Fruit fly (Drosophila melanogaster): ENCODE data around the gene CG34353.

Gene CG34353

DNA sequence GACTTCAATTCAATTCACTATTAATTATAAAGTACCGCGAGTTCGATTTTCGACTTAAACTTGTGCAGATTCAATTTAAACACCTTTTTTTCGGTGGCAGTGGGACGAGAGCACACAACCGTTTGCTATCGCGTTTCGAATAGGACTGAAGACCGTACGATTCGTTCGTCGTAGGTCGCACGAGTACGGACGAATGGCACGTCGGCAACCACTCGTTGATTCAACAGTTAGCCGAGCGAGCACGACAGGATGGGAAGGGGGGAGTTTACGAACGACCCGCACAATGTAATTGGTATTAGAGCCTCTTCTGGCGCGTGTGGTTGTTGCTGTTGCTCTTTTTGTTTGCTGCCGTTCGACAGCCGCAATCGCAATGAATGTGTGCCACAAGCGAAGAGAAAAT, at the start of gene CG34353:
CG34353 (minus strand) TSS at position 149 of the 400 bp plus-strand sequence.
- TF ChIP-seq tj (GFP tag; optimal IDR thresholded peaks at IDR 0.05) (no peak), kay (GFP tag; ENCODE audit: borderline replicate concordance) (no peak), CG12768 (GFP tag; optimal IDR thresholded peaks at IDR 0.05) (no peak), Crg-1 (GFP tag; optimal IDR thresholded peaks at IDR 0.05) (no peak), CG11617 (GFP tag; optimal IDR thresholded peaks at IDR 0.05) (no peak), cnc (optimal IDR thresholded peaks at IDR 0.05) (no peak), Clk (GFP tag; optimal IDR thresholded peaks at IDR 0.05) (no peak), cic (GFP tag; optimal IDR thresholded peaks at IDR 0.05) (no peak), CG14711 (tag; optimal IDR thresholded peaks at IDR 0.05) (no peak), ovo (GFP tag; optimal IDR thresholded peaks at IDR 0.05) (no peak), CG1620 (GFP tag; optimal IDR thresholded peaks at IDR 0.05) (no peak), Hr96 (GFP tag; optimal IDR thresholded peaks at IDR 0.05) (no peak), CG5204 (GFP tag; optimal IDR thresholded peaks at IDR 0.05) (no peak), CG7045 (GFP tag; optimal IDR thresholded peaks at IDR 0.05) (no peak), CG7101 (tag; optimal IDR thresholded peaks at IDR 0.05) (no peak), CG33017 (tag; optimal IDR thresholded peaks at IDR 0.05) (no peak), bab1 (GFP tag; optimal IDR thresholded peaks at IDR 0.05) (no peak), pad (GFP tag; optimal IDR thresholded peaks at IDR 0.05) (no peak), Mnt (GFP tag; optimal IDR thresholded peaks at IDR 0.05) (no peak), toe (GFP tag; optimal IDR thresholded peaks at IDR 0.05) (no peak)

DNA sequence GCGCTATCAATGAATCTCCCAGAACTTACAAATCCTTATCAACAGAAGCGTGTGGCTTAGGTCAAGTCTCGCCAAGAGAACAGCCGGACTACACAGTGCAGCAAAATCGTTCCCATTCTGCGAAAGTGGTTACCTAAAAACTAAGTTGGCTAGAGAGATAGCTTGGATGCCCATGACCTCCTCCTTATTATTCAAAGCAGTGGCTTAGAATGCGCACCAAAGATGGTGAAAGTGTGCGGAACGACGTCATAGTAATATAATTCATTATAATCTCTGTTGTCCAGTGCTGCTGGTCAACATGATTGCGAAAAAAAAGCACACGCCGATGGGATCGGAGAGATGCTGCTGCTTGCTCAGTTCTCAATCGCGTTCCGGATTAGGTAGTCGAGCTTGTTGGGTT, 48.9 kb upstream of the CG34353 start, which contains the start of gene Nep7:
Nep7 (plus strand) TSS at position 385 of the 400 bp plus-strand sequence.
- TF ChIP-seq CG7101 (tag; optimal IDR thresholded peaks at IDR 0.05) (peak; percentile 26), Mnt (GFP tag; optimal IDR thresholded peaks at IDR 0.05) (no peak), pad (GFP tag; optimal IDR thresholded peaks at IDR 0.05) (no peak), cic (GFP tag; optimal IDR thresholded peaks at IDR 0.05) (peak; percentile 97), toe (GFP tag; optimal IDR thresholded peaks at IDR 0.05) (no peak), CG11617 (GFP tag; optimal IDR thresholded peaks at IDR 0.05) (no peak), CG12768 (GFP tag; optimal IDR thresholded peaks at IDR 0.05) (peak; percentile 16), Clk (GFP tag; optimal IDR thresholded peaks at IDR 0.05) (no peak), CG33017 (tag; optimal IDR thresholded peaks at IDR 0.05) (peak; percentile 30)

DNA sequence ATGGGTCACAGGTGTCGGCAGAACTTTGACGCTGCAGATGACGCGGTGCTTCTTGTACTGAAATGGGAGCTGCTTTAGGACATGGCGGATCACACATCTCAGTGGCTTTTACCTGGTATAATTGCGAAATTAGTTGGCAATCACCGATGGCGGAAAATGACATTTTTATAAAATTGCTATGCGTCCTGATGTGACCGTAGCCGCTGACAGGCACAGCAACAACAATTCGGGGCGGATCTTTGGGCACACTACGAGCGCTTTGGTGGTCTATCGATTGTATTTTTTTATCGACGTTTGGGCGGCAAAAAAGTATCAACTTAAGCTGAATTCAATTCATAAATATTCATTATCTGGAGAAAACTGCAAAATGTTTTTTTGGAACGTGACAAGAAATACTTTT, 48.2 kb upstream of the CG34353 start, which contains the start of gene CG4951:
CG4951 (minus strand) TSS at position 223 of the 400 bp plus-strand sequence.
- TF ChIP-seq bab1 (GFP tag; optimal IDR thresholded peaks at IDR 0.05) (peak; percentile 31), Hr96 (GFP tag; optimal IDR thresholded peaks at IDR 0.05) (no peak)

DNA sequence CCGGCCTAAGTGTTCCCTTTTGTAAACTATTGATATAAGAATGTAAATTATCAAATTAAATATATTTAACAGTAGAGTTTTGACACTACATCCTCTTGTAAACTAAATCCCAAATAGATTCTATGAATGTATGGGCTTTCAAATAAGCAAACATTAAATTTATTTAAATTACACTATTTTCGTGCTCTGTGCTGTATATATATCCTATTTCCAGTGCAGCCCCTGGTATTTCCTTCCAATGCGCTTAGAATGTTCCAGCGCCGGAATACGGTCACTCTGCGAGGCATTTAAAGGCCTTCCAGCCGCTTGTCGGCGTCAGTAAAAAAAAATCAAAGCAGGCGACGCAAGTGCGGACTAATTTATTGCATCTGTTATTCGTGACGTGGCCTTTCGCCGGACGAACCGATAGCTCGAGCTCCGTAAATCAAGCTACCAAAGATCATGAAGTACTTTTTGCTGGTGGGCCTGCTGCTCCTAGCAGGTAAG, 42.8 kb upstream of the CG34353 start, which contains the start of gene Gp93:
Gp93 (plus strand) TSS at position 291 of the 486 bp plus-strand sequence.
- peak; percentile 71 for TF ChIP-seq Mnt (GFP tag; optimal IDR thresholded peaks at IDR 0.05)
- TF ChIP-seq CG1620 (GFP tag; optimal IDR thresholded peaks at IDR 0.05) = peak; percentile 38
- no peak for TF ChIP-seq kay (GFP tag; ENCODE audit: borderline replicate concordance)
- peak; percentile 70 for TF ChIP-seq bab1 (GFP tag; optimal IDR thresholded peaks at IDR 0.05)
- peak; percentile 51 for TF ChIP-seq CG12768 (GFP tag; optimal IDR thresholded peaks at IDR 0.05)
- TF ChIP-seq ovo (GFP tag; optimal IDR thresholded peaks at IDR 0.05) = peak; percentile 2
- no peak for TF ChIP-seq CG5204 (GFP tag; optimal IDR thresholded peaks at IDR 0.05)
- peak; percentile 14 for TF ChIP-seq Clk (GFP tag; optimal IDR thresholded peaks at IDR 0.05)
- TF ChIP-seq cnc (optimal IDR thresholded peaks at IDR 0.05) = no peak
- peak; percentile 68 for TF ChIP-seq Crg-1 (GFP tag; optimal IDR thresholded peaks at IDR 0.05)
- TF ChIP-seq CG33017 (tag; optimal IDR thresholded peaks at IDR 0.05) = peak; percentile 48
- no peak for TF ChIP-seq Hr96 (GFP tag; optimal IDR thresholded peaks at IDR 0.05)
- TF ChIP-seq pad (GFP tag; optimal IDR thresholded peaks at IDR 0.05) = no peak
- TF ChIP-seq tj (GFP tag; optimal IDR thresholded peaks at IDR 0.05) = peak; percentile 17
- no peak for TF ChIP-seq toe (GFP tag; optimal IDR thresholded peaks at IDR 0.05)
- peak; percentile 40 for TF ChIP-seq CG14711 (tag; optimal IDR thresholded peaks at IDR 0.05)
- TF ChIP-seq CG11617 (GFP tag; optimal IDR thresholded peaks at IDR 0.05) = peak; percentile 46
- peak; percentile 58 for TF ChIP-seq CG7101 (tag; optimal IDR thresholded peaks at IDR 0.05)
- TF ChIP-seq cic (GFP tag; optimal IDR thresholded peaks at IDR 0.05) = peak; percentile 45
- peak; percentile 42 for TF ChIP-seq CG7045 (GFP tag; optimal IDR thresholded peaks at IDR 0.05)

DNA sequence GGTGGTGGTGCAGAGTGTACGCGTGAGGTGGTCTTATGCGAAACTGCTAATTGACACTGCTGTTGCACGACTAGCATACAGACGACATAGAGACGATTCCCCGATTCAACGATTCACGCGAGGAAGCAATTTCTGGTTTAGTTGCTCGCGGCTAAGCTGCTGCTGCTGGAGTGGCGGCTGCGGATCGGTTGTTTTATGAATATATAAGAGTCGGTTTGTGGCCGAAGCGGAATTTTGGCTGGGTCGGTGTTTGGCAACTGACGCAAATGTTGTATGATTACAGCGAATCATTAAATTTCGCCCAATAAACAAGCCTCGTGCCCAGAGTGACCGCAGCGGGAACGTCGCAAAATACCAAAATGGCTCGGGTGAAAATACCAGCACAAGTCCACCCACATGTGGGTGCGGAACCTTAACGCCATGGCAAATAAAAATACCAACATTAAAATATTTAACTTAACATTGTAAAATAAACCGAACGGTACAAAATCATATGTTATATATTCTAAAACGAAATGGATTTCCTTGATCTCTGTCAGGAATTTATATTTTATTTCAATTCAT, 42.1 kb upstream of the CG34353 start, which contains the start of gene mfrn:
mfrn (minus strand) TSS at position 340 of the 564 bp plus-strand sequence.
- TF ChIP-seq Mnt (GFP tag; optimal IDR thresholded peaks at IDR 0.05) (peak; percentile 84), Hr96 (GFP tag; optimal IDR thresholded peaks at IDR 0.05) (no peak)

DNA sequence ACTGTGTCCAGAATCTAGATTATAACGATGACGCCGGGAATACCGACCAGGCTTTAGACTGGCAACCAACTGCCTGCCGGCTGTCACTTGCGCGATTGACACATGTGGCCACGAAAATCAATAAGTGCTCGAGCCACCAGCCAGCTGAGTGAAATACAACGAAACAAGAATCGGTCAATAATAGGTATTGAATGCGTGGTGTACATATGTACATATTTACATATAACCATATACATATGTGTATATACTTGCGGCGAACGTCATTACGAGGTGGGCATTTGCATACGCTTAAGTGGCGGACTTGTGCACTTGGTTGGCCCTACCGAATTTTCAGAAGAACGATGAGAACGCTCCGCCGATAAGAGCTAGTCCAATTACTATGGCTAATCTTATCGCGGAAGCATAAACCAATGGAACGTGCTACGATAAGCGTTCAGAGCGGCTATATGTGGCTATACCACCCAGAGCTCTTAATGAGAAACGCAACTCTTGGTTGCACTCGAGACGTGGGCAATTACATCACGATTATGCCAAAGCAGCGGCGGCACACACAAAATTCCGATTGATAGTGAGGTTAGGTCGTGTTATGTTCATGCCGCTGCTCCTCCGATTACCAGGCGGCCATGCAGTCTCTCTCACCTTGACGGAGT, 41.0 kb upstream of the CG34353 start:
- TF ChIP-seq Crg-1 (GFP tag; optimal IDR thresholded peaks at IDR 0.05) = peak; percentile 13
- TF ChIP-seq CG1620 (GFP tag; optimal IDR thresholded peaks at IDR 0.05) = peak; percentile 1
- TF ChIP-seq CG5204 (GFP tag; optimal IDR thresholded peaks at IDR 0.05) = no peak
- peak; percentile 13 for TF ChIP-seq Mnt (GFP tag; optimal IDR thresholded peaks at IDR 0.05)
- peak; percentile 5 for TF ChIP-seq CG7101 (tag; optimal IDR thresholded peaks at IDR 0.05)
